Worm (Caenorhabditis elegans): ENCODE data around the gene Y38C1AA.1.

Gene Y38C1AA.1

ce11 chrIV:207885-208284 lies at the start of gene Y38C1AA.1:
Gene Y38C1AA.1 (plus strand): TSS chrIV:208185.
- TF ChIP-seq him-1 (tag; optimal IDR thresholded peaks at IDR 0.05) (no peak), dao-5 (tag; optimal IDR thresholded peaks at IDR 0.05) (no peak), W03F9.2 (tag; optimal IDR thresholded peaks at IDR 0.05) (no peak)

ce11 chrIV:158662-159061 lies 49.3 kb upstream of the Y38C1AA.1 start, which contains the start of gene Y38C1AA.7:
Gene Y38C1AA.7 (plus strand): TSS chrIV:158962.
- TF ChIP-seq W03F9.2 (tag; optimal IDR thresholded peaks at IDR 0.05) (no peak), him-1 (tag; optimal IDR thresholded peaks at IDR 0.05) (no peak), dao-5 (tag; optimal IDR thresholded peaks at IDR 0.05) (no peak)

- TF ChIP-seq him-1 (tag; optimal IDR thresholded peaks at IDR 0.05) (no peak), W03F9.2 (tag; optimal IDR thresholded peaks at IDR 0.05) (no peak), dao-5 (tag; optimal IDR thresholded peaks at IDR 0.05) (no peak)
Measured at ce11 chrIV:159864-160263, 48.1 kb upstream of the Y38C1AA.1 start, which contains the start of gene Y38C1AA.19. Gene Y38C1AA.19 (plus strand): TSS chrIV:160164.

ce11 chrIV:162530-162929 lies 45.5 kb upstream of the Y38C1AA.1 start, which contains the start of gene Y38C1AA.6:
Gene Y38C1AA.6 (plus strand): TSS chrIV:162830.
- TF ChIP-seq him-1 (tag; optimal IDR thresholded peaks at IDR 0.05) (no peak), W03F9.2 (tag; optimal IDR thresholded peaks at IDR 0.05) (no peak), dao-5 (tag; optimal IDR thresholded peaks at IDR 0.05) (no peak)

- no peak for TF ChIP-seq dao-5 (tag; optimal IDR thresholded peaks at IDR 0.05)
- TF ChIP-seq W03F9.2 (tag; optimal IDR thresholded peaks at IDR 0.05), result no peak
- no peak for TF ChIP-seq him-1 (tag; optimal IDR thresholded peaks at IDR 0.05)
Measured at ce11 chrIV:164777-165176, 43.2 kb upstream of the Y38C1AA.1 start, which contains the start of gene cutl-24. Gene cutl-24 (plus strand): TSS chrIV:165077.

- TF ChIP-seq dao-5 (tag; optimal IDR thresholded peaks at IDR 0.05) (no peak), him-1 (tag; optimal IDR thresholded peaks at IDR 0.05) (no peak), W03F9.2 (tag; optimal IDR thresholded peaks at IDR 0.05) (no peak)
Measured at ce11 chrIV:171036-171435, 36.9 kb upstream of the Y38C1AA.1 start.

ce11 chrIV:172990-173389 lies 35.0 kb upstream of the Y38C1AA.1 start:
- TF ChIP-seq him-1 (tag; optimal IDR thresholded peaks at IDR 0.05) (no peak), W03F9.2 (tag; optimal IDR thresholded peaks at IDR 0.05) (no peak), dao-5 (tag; optimal IDR thresholded peaks at IDR 0.05) (no peak)

ce11 chrIV:174115-174514 lies 33.9 kb upstream of the Y38C1AA.1 start:
- no peak for TF ChIP-seq dao-5 (tag; optimal IDR thresholded peaks at IDR 0.05)
- no peak for TF ChIP-seq W03F9.2 (tag; optimal IDR thresholded peaks at IDR 0.05)
- no peak for TF ChIP-seq him-1 (tag; optimal IDR thresholded peaks at IDR 0.05)

ce11 chrIV:175698-176097 lies 32.3 kb upstream of the Y38C1AA.1 start:
- TF ChIP-seq him-1 (tag; optimal IDR thresholded peaks at IDR 0.05) (no peak), W03F9.2 (tag; optimal IDR thresholded peaks at IDR 0.05) (no peak), dao-5 (tag; optimal IDR thresholded peaks at IDR 0.05) (no peak)

ce11 chrIV:177487-177886 lies 30.5 kb upstream of the Y38C1AA.1 start:
- TF ChIP-seq him-1 (tag; optimal IDR thresholded peaks at IDR 0.05), result no peak
- no peak for TF ChIP-seq W03F9.2 (tag; optimal IDR thresholded peaks at IDR 0.05)
- no peak for TF ChIP-seq dao-5 (tag; optimal IDR thresholded peaks at IDR 0.05)

- no peak for TF ChIP-seq him-1 (tag; optimal IDR thresholded peaks at IDR 0.05)
- no peak for TF ChIP-seq W03F9.2 (tag; optimal IDR thresholded peaks at IDR 0.05)
- no peak for TF ChIP-seq dao-5 (tag; optimal IDR thresholded peaks at IDR 0.05)
Measured at ce11 chrIV:178696-179095, 29.3 kb upstream of the Y38C1AA.1 start, which contains the start of gene tcl-2. Gene tcl-2 (plus strand): TSS chrIV:179083.

ce11 chrIV:179700-180099 lies 28.3 kb upstream of the Y38C1AA.1 start:
- no peak for TF ChIP-seq him-1 (tag; optimal IDR thresholded peaks at IDR 0.05)
- TF ChIP-seq W03F9.2 (tag; optimal IDR thresholded peaks at IDR 0.05), result no peak
- no peak for TF ChIP-seq dao-5 (tag; optimal IDR thresholded peaks at IDR 0.05)

ce11 chrIV:183519-183918 lies 24.5 kb upstream of the Y38C1AA.1 start:
- TF ChIP-seq W03F9.2 (tag; optimal IDR thresholded peaks at IDR 0.05) (no peak), dao-5 (tag; optimal IDR thresholded peaks at IDR 0.05) (no peak), him-1 (tag; optimal IDR thresholded peaks at IDR 0.05) (no peak)

- TF ChIP-seq him-1 (tag; optimal IDR thresholded peaks at IDR 0.05), result no peak
- TF ChIP-seq dao-5 (tag; optimal IDR thresholded peaks at IDR 0.05), result no peak
- no peak for TF ChIP-seq W03F9.2 (tag; optimal IDR thresholded peaks at IDR 0.05)
Measured at ce11 chrIV:184184-184583, 23.8 kb upstream of the Y38C1AA.1 start, which contains the start of gene pnc-1. Gene pnc-1 (plus strand): TSS chrIV:184484.

ce11 chrIV:186110-186509 lies 21.9 kb upstream of the Y38C1AA.1 start:
- no peak for TF ChIP-seq W03F9.2 (tag; optimal IDR thresholded peaks at IDR 0.05)
- TF ChIP-seq him-1 (tag; optimal IDR thresholded peaks at IDR 0.05), result no peak
- no peak for TF ChIP-seq dao-5 (tag; optimal IDR thresholded peaks at IDR 0.05)

All from whole organism, L4/young adult.